Worm (Caenorhabditis elegans) whole organism, L4/young adult: ENCODE results near the gene F21C10.9.

Experiments
- W03F9.2 ChIP-seq: fragments of 150-350 bp; optimal IDR thresholded peaks from 2 replicates; lab custom pipeline; 2014; ENCODE audit warnings: missing biosample characterization, missing genetic modification characterization
- dao-5 ChIP-seq: sonication (generic microtip); optimal IDR thresholded peaks from 2 replicates; lab custom pipeline; 2016; ENCODE audit warnings: missing genotype, missing genetic modification characterization, moderate library complexity, missing compliant biosample characterization
- him-1 ChIP-seq: sonication (generic microtip); optimal IDR thresholded peaks from 2 replicates; lab custom pipeline; 2016; ENCODE audit warnings: missing genotype, missing genetic modification reagents, missing genetic modification characterization, missing compliant biosample characterization

F21C10.9 gene

ce11 chrV:9084252-9084651 lies 14.2 kb downstream of the F21C10.9 start:
- TF ChIP-seq him-1 (tag; lab: Kevin White, UChicago) (no peak), W03F9.2 (tag; lab: Kevin White, UChicago) (no peak), dao-5 (tag; lab: Kevin White, UChicago) (no peak)

- TF ChIP-seq dao-5 (tag; lab: Kevin White, UChicago) (no peak), W03F9.2 (tag; lab: Kevin White, UChicago) (no peak), him-1 (tag; lab: Kevin White, UChicago) (no peak)
Observed at ce11 chrV:9082350-9082749, 16.1 kb downstream of the F21C10.9 start.

- no peak for TF ChIP-seq him-1 (tag; lab: Kevin White, UChicago)
- no peak for TF ChIP-seq W03F9.2 (tag; lab: Kevin White, UChicago)
- no peak for TF ChIP-seq dao-5 (tag; lab: Kevin White, UChicago)
Observed at ce11 chrV:9081410-9081809, 17.1 kb downstream of the F21C10.9 start.

- TF ChIP-seq W03F9.2 (tag; lab: Kevin White, UChicago) (no peak), dao-5 (tag; lab: Kevin White, UChicago) (no peak), him-1 (tag; lab: Kevin White, UChicago) (no peak)
Observed at ce11 chrV:9079965-9080432, 18.5 kb downstream of the F21C10.9 start.

ce11 chrV:9078815-9079525 lies 19.5 kb downstream of the F21C10.9 start:
- TF ChIP-seq dao-5 (tag; lab: Kevin White, UChicago) (no peak), W03F9.2 (tag; lab: Kevin White, UChicago) (no peak), him-1 (tag; lab: Kevin White, UChicago) (no peak)

ce11 chrV:9078067-9078581 lies 20.4 kb downstream of the F21C10.9 start:
- TF ChIP-seq dao-5 (tag; lab: Kevin White, UChicago) (no peak), him-1 (tag; lab: Kevin White, UChicago) (no peak), W03F9.2 (tag; lab: Kevin White, UChicago) (no peak)

ce11 chrV:9076273-9076672 lies 22.2 kb downstream of the F21C10.9 start, which contains the start of gene T27E4.7:
Gene T27E4.7, minus strand, starts transcription at chrV:9076322.
- TF ChIP-seq W03F9.2 (tag; lab: Kevin White, UChicago), result no peak
- no peak for TF ChIP-seq him-1 (tag; lab: Kevin White, UChicago)
- TF ChIP-seq dao-5 (tag; lab: Kevin White, UChicago), result no peak

- TF ChIP-seq W03F9.2 (tag; lab: Kevin White, UChicago) (no peak), him-1 (tag; lab: Kevin White, UChicago) (no peak), dao-5 (tag; lab: Kevin White, UChicago) (no peak)
Observed at ce11 chrV:9075827-9076226, 22.7 kb downstream of the F21C10.9 start.

- TF ChIP-seq him-1 (tag; lab: Kevin White, UChicago) (no peak), W03F9.2 (tag; lab: Kevin White, UChicago) (no peak), dao-5 (tag; lab: Kevin White, UChicago) (no peak)
Observed at ce11 chrV:9074360-9074834, 24.1 kb downstream of the F21C10.9 start.

ce11 chrV:9073322-9074038 lies 25.0 kb downstream of the F21C10.9 start, which contains the start of gene oac-50:
Gene oac-50, minus strand, starts transcription at chrV:9073540.
- TF ChIP-seq W03F9.2 (tag; lab: Kevin White, UChicago) (no peak), dao-5 (tag; lab: Kevin White, UChicago) (no peak), him-1 (tag; lab: Kevin White, UChicago) (no peak)

- TF ChIP-seq dao-5 (tag; lab: Kevin White, UChicago) (no peak), him-1 (tag; lab: Kevin White, UChicago) (no peak), W03F9.2 (tag; lab: Kevin White, UChicago) (no peak)
Observed at ce11 chrV:9069680-9070079, 28.8 kb downstream of the F21C10.9 start, which contains the start of gene T27E4.5. Gene T27E4.5, minus strand, starts transcription at chrV:9069780.

- TF ChIP-seq W03F9.2 (tag; lab: Kevin White, UChicago), result no peak
- TF ChIP-seq dao-5 (tag; lab: Kevin White, UChicago), result no peak
- TF ChIP-seq him-1 (tag; lab: Kevin White, UChicago), result no peak
Observed at ce11 chrV:9067678-9068077, 30.8 kb downstream of the F21C10.9 start, which contains the start of gene fip-2. Gene fip-2, plus strand, starts transcription at chrV:9067978.

- no peak for TF ChIP-seq him-1 (tag; lab: Kevin White, UChicago)
- no peak for TF ChIP-seq W03F9.2 (tag; lab: Kevin White, UChicago)
- TF ChIP-seq dao-5 (tag; lab: Kevin White, UChicago), result no peak
Observed at ce11 chrV:9065915-9066314, 32.6 kb downstream of the F21C10.9 start.
